Worm (Caenorhabditis elegans) whole organism, L1 larva: ENCODE data around the gene hil-3.

Experiments
- C16A3.4 ChIP-seq: fragments of 150-350 bp; optimal IDR thresholded peaks from 2 replicates; lab custom pipeline; 2014; ENCODE audit warnings: missing biosample characterization, missing genetic modification characterization
- Y116A8C.19 ChIP-seq: sonication (generic microtip); optimal IDR thresholded peaks from 2 replicates; lab custom pipeline; 2016; ENCODE audit warnings: missing compliant biosample characterization, missing genetic modification characterization, borderline replicate concordance
- ama-1 ChIP-seq: fragments of 150-350 bp; optimal IDR thresholded peaks from 2 replicates; lab custom pipeline; 2014
- blmp-1 ChIP-seq: fragments of 150-350 bp; optimal IDR thresholded peaks from 2 replicates; lab custom pipeline; 2014; ENCODE audit warnings: missing biosample characterization, missing genetic modification characterization
- ceh-82 ChIP-seq, 3 experiments: fragments of 150-350 bp in 1 of 3; sonication (generic microtip) in 2 of 3; optimal IDR thresholded peaks; 2 replicates each; lab custom pipeline; 2014 to 2017; ENCODE audit warnings: missing biosample characterization in 3 of 3, missing genetic modification characterization in 3 of 3
- ceh-88 ChIP-seq: fragments of 200-800 bp; sonication (Bioruptor generic); IDR thresholded peaks from 2 replicates; pipeline ENCODE4 v1.3.6; 2022; ENCODE audit warnings: missing genetic modification characterization, missing compliant biosample characterization
- dsc-1 ChIP-seq: sonication (generic microtip); optimal IDR thresholded peaks from 2 replicates; lab custom pipeline; 2016; ENCODE audit warnings: mild to moderate bottlenecking, missing genetic modification characterization, missing compliant biosample characterization
- efl-1 ChIP-seq, 4 experiments: fragments of 150-350 bp; optimal IDR thresholded peaks in 3 of 4; peaks in 1 of 4; 1 replicate in 1 of 4; 2 replicates in 3 of 4; lab custom pipeline; 2014; ENCODE audit warnings: missing biosample characterization in 2 of 4, missing genetic modification characterization in 2 of 4, missing genetic modification reagents in 2 of 4
- elt-2 ChIP-seq: sonication (generic microtip); optimal IDR thresholded peaks from 2 replicates; lab custom pipeline; 2016; ENCODE audit warnings: missing genetic modification characterization, mild to moderate bottlenecking, inconsistent platforms, missing compliant biosample characterization, missing genetic modification reagents
- elt-3 ChIP-seq, 6 experiments: fragments of 150-350 bp in 1 of 6; sonication (generic microtip); optimal IDR thresholded peaks; 2 replicates each; lab custom pipeline; 2017 to 2018; ENCODE audit warnings: missing biosample characterization in 6 of 6, missing genetic modification characterization in 6 of 6, inconsistent platforms in 1 of 6
- jun-1 ChIP-seq: fragments of 150-350 bp; optimal IDR thresholded peaks from 2 replicates; lab custom pipeline; 2014; ENCODE audit warnings: missing biosample characterization, missing genetic modification reagents, missing genetic modification characterization
- lin-14 ChIP-seq: fragments of 200-800 bp; sonication (Bioruptor generic); optimal IDR thresholded peaks from 2 replicates; lab custom pipeline; 2018; ENCODE audit warnings: mild to moderate bottlenecking, missing genetic modification characterization, moderate library complexity, missing compliant biosample characterization
- lin-15B ChIP-seq: fragments of 150-350 bp; sonication (generic microtip); optimal IDR thresholded peaks from 3 replicates; lab custom pipeline; 2014; ENCODE audit warnings: missing biosample characterization, missing genetic modification characterization
- lin-35 ChIP-seq, 2 experiments: fragments of 150-350 bp; optimal IDR thresholded peaks; 2 replicates each; lab custom pipeline; 2014; ENCODE audit warnings: missing biosample characterization in 2 of 2, missing genetic modification characterization in 2 of 2, missing genetic modification reagents in 2 of 2
- lsy-2 ChIP-seq, 2 experiments: fragments of 150-350 bp; optimal IDR thresholded peaks; 2 replicates each; lab custom pipeline; 2014; ENCODE audit warnings: missing biosample characterization in 2 of 2, missing genetic modification characterization in 2 of 2
- mab-9 ChIP-seq: fragments of 200-800 bp; sonication (Bioruptor generic); IDR thresholded peaks from 2 replicates; pipeline ENCODE4 v1.3.6; 2022; ENCODE audit warnings: missing genetic modification reagents, missing genetic modification characterization, missing compliant biosample characterization
- nhr-20 ChIP-seq: sonication (generic microtip); optimal IDR thresholded peaks from 2 replicates; lab custom pipeline; 2016; ENCODE audit warnings: mild to moderate bottlenecking, missing genetic modification characterization, missing compliant biosample characterization
- nhr-237 ChIP-seq: fragments of 150-350 bp; optimal IDR thresholded peaks from 2 replicates; lab custom pipeline; 2014; ENCODE audit warnings: missing biosample characterization, missing genetic modification characterization
- nhr-76 ChIP-seq: sonication (generic microtip); optimal IDR thresholded peaks from 2 replicates; lab custom pipeline; 2017; ENCODE audit warnings: missing biosample characterization, missing genetic modification characterization
- nhr-85 ChIP-seq: sonication (generic microtip); peaks from one replicate; lab custom pipeline; 2016; ENCODE audit warnings: missing genetic modification characterization, inconsistent platforms, missing compliant biosample characterization
- rnt-1 ChIP-seq: sonication (generic microtip); optimal IDR thresholded peaks from 2 replicates; lab custom pipeline; 2016; ENCODE audit warnings: mild to moderate bottlenecking, missing genetic modification characterization, moderate library complexity, missing compliant biosample characterization
- snu-23 ChIP-seq: sonication (generic microtip); optimal IDR thresholded peaks from 2 replicates; lab custom pipeline; 2016; ENCODE audit warnings: missing genetic modification characterization, missing compliant biosample characterization
- sox-4 ChIP-seq: sonication (generic microtip); optimal IDR thresholded peaks from 2 replicates; lab custom pipeline; 2016; ENCODE audit warnings: missing genetic modification characterization, missing compliant biosample characterization
- tbx-2 ChIP-seq: sonication (generic microtip); optimal IDR thresholded peaks from 2 replicates; lab custom pipeline; 2016; ENCODE audit warnings: missing genetic modification characterization, missing compliant biosample characterization
- tlp-1 ChIP-seq: fragments of 150-350 bp; optimal IDR thresholded peaks from 2 replicates; lab custom pipeline; 2014; ENCODE audit warnings: missing biosample characterization, missing genetic modification characterization
- zip-4 ChIP-seq: fragments of 200-800 bp; sonication (Bioruptor generic); optimal IDR thresholded peaks from 2 replicates; lab custom pipeline; 2018; ENCODE audit warnings: mild to moderate bottlenecking, missing genetic modification characterization, moderate library complexity, missing compliant biosample characterization
- ztf-11 ChIP-seq, 2 experiments: sonication (generic microtip); optimal IDR thresholded peaks; 2 replicates each; lab custom pipeline; 2016 to 2017; ENCODE audit warnings: missing genetic modification characterization in 2 of 2, missing biosample characterization in 1 of 2, missing compliant biosample characterization in 1 of 2
- ztf-4 ChIP-seq: fragments of 150-350 bp; optimal IDR thresholded peaks from 2 replicates; lab custom pipeline; 2014; ENCODE audit warnings: missing biosample characterization, missing genetic modification characterization

hil-3 gene

ce11 chrX:8163555-8163954 lies 4.6 kb downstream of the hil-3 start (continued):
- no peak for TF ChIP-seq lin-15B (tag; lab: Kevin White, UChicago)
- no peak for TF ChIP-seq nhr-76 (tag; lab: Kevin White, UChicago)

- TF ChIP-seq rnt-1 (tag; lab: Kevin White, UChicago) (no peak), lsy-2 (tag; optimal IDR thresholded peaks at IDR 0.05; lab: Kevin White, UChicago) (peak in 1 of 2 experiments; percentile 51), sox-4 (tag; lab: Kevin White, UChicago) (no peak), efl-1 (optimal IDR thresholded peaks at IDR 0.05; lab: Kevin White, UChicago) (no peak), efl-1 (GFP tag; optimal IDR thresholded peaks at IDR 0.05 in 1 of 2; lab: Kevin White, UChicago) (peak in 1 of 2 experiments; percentile 89), tbx-2 (no peak), ceh-82 (tag; optimal IDR thresholded peaks at IDR 0.05; lab: Kevin White, UChicago) (peak in 1 of 3 experiments; percentile 2), ztf-4 (tag; lab: Kevin White, UChicago) (no peak), nhr-85 (tag; lab: Kevin White, UChicago) (no peak), elt-3 (tag; optimal IDR thresholded peaks at IDR 0.05; lab: Kevin White, UChicago) (peak in 1 of 6 experiments; percentile 5), nhr-20 (peak; percentile 2), C16A3.4 (tag; lab: Kevin White, UChicago) (peak; percentile 6), lin-14 (GFP tag; lab: Kevin White, UChicago) (peak; percentile 42), blmp-1 (tag; lab: Kevin White, UChicago) (peak; percentile 43), snu-23 (GFP tag; lab: Kevin White, UChicago) (peak; percentile 38), mab-9 (GFP tag; lab: Robert Waterston, UW) (no peak), lin-35 (GFP tag; optimal IDR thresholded peaks at IDR 0.05; lab: Kevin White, UChicago) (peak in 1 of 2 experiments; percentile 45), dsc-1 (tag; lab: Kevin White, UChicago) (no peak)
- TF ChIP-seq, all 84 proteins: peak for 10
Observed at ce11 chrX:8169534-8169933, 10.6 kb downstream of the hil-3 start, which contains the start of gene C17H11.2. C17H11.2 (plus strand) TSS chrX:8169930.

- TF ChIP-seq mab-9 (GFP tag; lab: Robert Waterston, UW) (no peak), jun-1 (tag; lab: Kevin White, UChicago) (no peak), Y116A8C.19 (tag; lab: Kevin White, UChicago) (no peak)
- TF ChIP-seq, all 84 proteins: peak for 0
Observed at ce11 chrX:8173610-8174009, 14.6 kb downstream of the hil-3 start, which contains the start of gene C17H11.1. C17H11.1 (plus strand) TSS chrX:8173910.

ce11 chrX:8181590-8182311 lies 22.8 kb downstream of the hil-3 start, which contains the start of gene C17H11.4:
C17H11.4 (minus strand) TSS chrX:8181640.
- peak; percentile 10 for TF ChIP-seq nhr-85 (tag; lab: Kevin White, UChicago)

ce11 chrX:8185037-8185436 lies 26.1 kb downstream of the hil-3 start, which contains the start of gene C17H11.5:
C17H11.5 (minus strand) TSS chrX:8185137.
- TF ChIP-seq zip-4 (no peak), blmp-1 (tag; lab: Kevin White, UChicago) (no peak)

ce11 chrX:8193213-8193612 lies 34.2 kb downstream of the hil-3 start:
- TF ChIP-seq ztf-11 (tag; optimal IDR thresholded peaks at IDR 0.05; lab: Kevin White, UChicago), result no peak
- no peak for TF ChIP-seq snu-23 (GFP tag; lab: Kevin White, UChicago)
- TF ChIP-seq ama-1, result no peak
- no peak for TF ChIP-seq tlp-1 (tag; lab: Kevin White, UChicago)
- TF ChIP-seq ceh-88 (GFP tag; lab: Robert Waterston, UW), result no peak
- TF ChIP-seq nhr-237 (tag; lab: Kevin White, UChicago), result no peak
- TF ChIP-seq efl-1 (optimal IDR thresholded peaks at IDR 0.05; lab: Kevin White, UChicago), result no peak
- no peak for TF ChIP-seq efl-1 (GFP tag; optimal IDR thresholded peaks at IDR 0.05 in 1 of 2; lab: Kevin White, UChicago)
- TF ChIP-seq elt-2 (tag; lab: Kevin White, UChicago), result peak; percentile 44
- peak; percentile 29 for TF ChIP-seq blmp-1 (tag; lab: Kevin White, UChicago)
- peak in 1 of 2 experiments; percentile 35 for TF ChIP-seq lin-35 (GFP tag; optimal IDR thresholded peaks at IDR 0.05; lab: Kevin White, UChicago)
- TF ChIP-seq, all 84 proteins: peak for 3
